Fruit fly (Drosophila melanogaster): ENCODE results near the gene tko.

DNA sequence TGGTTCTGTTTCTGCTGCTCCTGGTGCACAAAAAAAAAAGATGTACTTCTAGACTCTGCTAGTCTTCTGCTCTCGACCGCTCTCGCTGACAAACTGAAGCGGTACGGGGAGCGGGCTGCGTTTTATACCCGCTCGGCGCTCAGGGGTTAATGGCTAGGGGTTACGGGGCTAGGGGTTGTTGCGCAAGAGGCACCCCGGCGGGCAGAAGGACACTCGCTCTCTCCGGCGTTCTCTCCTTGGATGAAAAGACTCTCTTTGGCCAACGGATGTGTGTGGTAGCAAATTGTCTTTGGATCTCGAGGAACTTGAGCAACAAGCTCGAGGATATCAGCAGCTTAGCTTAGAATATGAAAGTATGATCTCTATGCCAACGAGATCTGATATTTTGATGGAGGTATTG is 33.0 kb downstream of the tko start, which contains the start of gene CG12496:
- TF ChIP-seq fd96Ca (GFP tag; IDR thresholded peaks at IDR 0.05) (no peak), rn (GFP tag; IDR thresholded peaks at IDR 0.05) (no peak), EcR (GFP tag; optimal IDR thresholded peaks at IDR 0.05) (no peak), Ets98B (GFP tag; IDR thresholded peaks at IDR 0.05) (no peak), CG8301 (tag; optimal IDR thresholded peaks at IDR 0.05) (no peak), CG14655 (GFP tag; optimal IDR thresholded peaks at IDR 0.05) (no peak), CG4496 (GFP tag; IDR thresholded peaks at IDR 0.05) (no peak), CG32121 (GFP tag; IDR thresholded peaks at IDR 0.05) (no peak), CG15710 (tag; optimal IDR thresholded peaks at IDR 0.05) (no peak)
